Worm (Caenorhabditis elegans) whole organism, mixed stage, embryonic: ENCODE results near the gene tex-2.

Source experiments
- ceh-43 ChIP-seq: fragments of 200-800 bp; sonication (Bioruptor generic); optimal IDR thresholded peaks from 2 replicates; lab custom pipeline; 2018; ENCODE audit warnings: mild to moderate bottlenecking, missing genetic modification characterization, moderate library complexity, missing compliant biosample characterization
- nhr-237 ChIP-seq: fragments of 150-350 bp; optimal IDR thresholded peaks from 2 replicates; lab custom pipeline; 2014; ENCODE audit warnings: missing biosample characterization, missing genetic modification characterization
- nhr-76 ChIP-seq: sonication (generic microtip); optimal IDR thresholded peaks from 2 replicates; lab custom pipeline; 2017; ENCODE audit warnings: missing biosample characterization, missing genetic modification characterization
- snpc-4 ChIP-seq: fragments of 150-350 bp; optimal IDR thresholded peaks from 2 replicates; lab custom pipeline; 2014; ENCODE audit warnings: missing biosample characterization, missing genetic modification characterization

ce11 chrII:5872414-5872813 is 1.0 kb downstream of the tex-2 start:
- TF ChIP-seq ceh-43 (GFP tag; lab: Kevin White, UChicago) (no peak), snpc-4 (no peak), nhr-76 (tag; lab: Kevin White, UChicago) (no peak), nhr-237 (tag; lab: Kevin White, UChicago) (no peak)
